Worm (Caenorhabditis elegans) whole organism, L4 larva: ENCODE results near the gene fbxa-32.
"Not testable (repeated sequence)": the region's sequence is repeated elsewhere in the genome, so short reads cannot be mapped to it uniquely, and the experiment has no call there.

Source experiments
- ZK546.5 ChIP-seq, 2 experiments: sonication (generic microtip); optimal IDR thresholded peaks; 2 replicates each; lab custom pipeline; 2017; ENCODE audit warnings: missing biosample characterization in 2 of 2, missing genetic modification characterization in 2 of 2
- aly-2 ChIP-seq: sonication (generic microtip); optimal IDR thresholded peaks from 2 replicates; lab custom pipeline; 2018; ENCODE audit warnings: missing biosample characterization, missing genetic modification characterization
- ceh-20 ChIP-seq: fragments of 200-800 bp; sonication (Bioruptor generic); IDR thresholded peaks from 2 replicates; pipeline ENCODE4 v1.3.6; 2022; ENCODE audit warnings: missing genetic modification reagents, missing genetic modification characterization, missing compliant biosample characterization
- hlh-30 ChIP-seq: sonication (generic microtip); optimal IDR thresholded peaks from 2 replicates; lab custom pipeline; 2017; ENCODE audit warnings: antibody characterized with exemption, mild to moderate bottlenecking, missing genetic modification characterization, missing compliant biosample characterization; ENCODE audit not compliant: insufficient read depth
- mdl-1 ChIP-seq, 2 experiments: fragments of 150-350 bp in 1 of 2; sonication (generic microtip) in 1 of 2; optimal IDR thresholded peaks; 2 replicates each; lab custom pipeline; 2014 to 2017; ENCODE audit warnings: missing biosample characterization in 2 of 2, missing genetic modification characterization in 2 of 2
- saeg-2 ChIP-seq: fragments of 200-800 bp; sonication (Bioruptor generic); IDR thresholded peaks from 2 replicates; pipeline ENCODE4 v1.3.6; 2022; ENCODE audit warnings: missing genetic modification reagents, missing genetic modification characterization, missing compliant biosample characterization

- TF ChIP-seq aly-2 (tag; lab: Kevin White, UChicago); mdl-1 (tag; optimal IDR thresholded peaks at IDR 0.05; lab: Kevin White, UChicago); hlh-30 (tag; lab: Kevin White, UChicago); ZK546.5 (tag; optimal IDR thresholded peaks at IDR 0.05; lab: Kevin White, UChicago); ceh-20 (GFP tag; lab: Robert Waterston, UW); saeg-2: not testable (repeated sequence)
Measured at ce11 chrIII:1258358-1258757, 10.7 kb downstream of the fbxa-32 start, which contains the start of gene fbxa-78.
